Worm (Caenorhabditis elegans): Measurements from ENCODE around the gene ZC250.2.

ZC250.2 gene

DNA sequence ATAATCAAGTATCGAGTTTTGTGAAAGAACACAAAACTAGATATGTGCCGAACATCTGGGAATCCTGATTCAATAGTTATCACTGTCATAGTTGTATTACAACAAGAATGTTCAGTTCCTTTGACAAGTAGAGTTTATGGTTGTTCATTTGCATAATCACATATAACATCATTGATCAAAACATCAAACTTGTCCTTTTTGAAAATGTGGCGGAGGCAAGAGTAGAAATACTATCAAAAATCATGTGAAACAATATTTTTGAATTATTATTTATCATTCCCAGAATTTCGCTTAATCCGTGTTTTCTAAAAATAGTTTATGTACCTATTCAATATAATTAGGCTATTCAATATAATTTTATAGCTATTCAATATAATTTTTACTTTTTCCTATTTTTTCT, 6.8 kb upstream of the ZC250.2 start, which contains the start of gene F44E7.7:
Gene F44E7.7, minus strand, starts transcription at position 101 of the 400 bp plus-strand sequence.
- TF ChIP-seq lin-13 (tag; optimal IDR thresholded peaks at IDR 0.05) (no peak), ceh-39 (tag; optimal IDR thresholded peaks at IDR 0.05) (no peak), unc-39 (tag; optimal IDR thresholded peaks at IDR 0.05) (no peak), nhr-237 (tag; optimal IDR thresholded peaks at IDR 0.05) (no peak), elt-3 (tag; optimal IDR thresholded peaks at IDR 0.05) (no peak), sem-2 (GFP tag; optimal IDR thresholded peaks at IDR 0.05) (no peak), M03D4.4 (tag; optimal IDR thresholded peaks at IDR 0.05) (no peak), ceh-43 (GFP tag; optimal IDR thresholded peaks at IDR 0.05) (no peak), hlh-1 (tag; optimal IDR thresholded peaks at IDR 0.05) (no peak), nhr-28 (tag; optimal IDR thresholded peaks at IDR 0.05) (no peak), lin-32 (GFP tag; optimal IDR thresholded peaks at IDR 0.05) (no peak), ztf-11 (tag; optimal IDR thresholded peaks at IDR 0.05) (no peak), mab-5 (tag; optimal IDR thresholded peaks at IDR 0.05) (no peak), pha-4 (tag; optimal IDR thresholded peaks at IDR 0.05) (no peak)

DNA sequence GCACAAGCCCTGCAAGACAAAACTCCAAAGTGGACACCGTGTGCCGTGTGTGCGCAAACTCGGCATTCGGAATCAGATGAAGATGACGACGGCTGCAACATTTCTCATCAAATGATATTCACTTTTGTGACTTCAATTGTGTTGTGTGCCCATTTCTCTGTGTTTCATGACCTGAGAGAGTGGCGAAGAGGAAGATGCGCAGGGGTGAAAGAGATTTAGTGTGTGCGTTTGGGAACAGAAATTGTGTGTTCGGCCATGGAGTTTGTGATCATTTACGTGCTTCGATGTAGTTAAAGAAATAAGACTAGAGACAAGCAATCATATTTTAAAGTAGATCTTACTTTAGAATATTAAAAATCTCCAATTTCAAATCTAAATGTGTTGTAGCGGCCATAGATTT, 3.5 kb upstream of the ZC250.2 start:
- TF ChIP-seq nhr-76 (tag; optimal IDR thresholded peaks at IDR 0.05) (no peak), unc-39 (tag; optimal IDR thresholded peaks at IDR 0.05) (no peak), bed-3 (GFP tag; optimal IDR thresholded peaks at IDR 0.05) (no peak), ztf-11 (tag; optimal IDR thresholded peaks at IDR 0.05) (no peak), nhr-237 (tag; optimal IDR thresholded peaks at IDR 0.05) (no peak), elt-3 (tag; optimal IDR thresholded peaks at IDR 0.05) (no peak), nhr-28 (tag; optimal IDR thresholded peaks at IDR 0.05) (no peak), mls-2 (tag; optimal IDR thresholded peaks at IDR 0.05) (no peak), ceh-83 (GFP tag; optimal IDR thresholded peaks at IDR 0.05) (no peak), sem-2 (GFP tag; optimal IDR thresholded peaks at IDR 0.05) (no peak), ceh-43 (GFP tag; optimal IDR thresholded peaks at IDR 0.05) (no peak), sptf-1 (tag; optimal IDR thresholded peaks at IDR 0.05) (no peak), unc-62 (GFP tag; optimal IDR thresholded peaks at IDR 0.05) (no peak), tbx-8 (GFP tag; optimal IDR thresholded peaks at IDR 0.05) (no peak), zip-8 (tag; optimal IDR thresholded peaks at IDR 0.05) (no peak), mab-5 (tag; optimal IDR thresholded peaks at IDR 0.05) (no peak), drap-1 (GFP tag; optimal IDR thresholded peaks at IDR 0.05) (no peak), lin-32 (GFP tag; optimal IDR thresholded peaks at IDR 0.05) (no peak), nhr-2 (tag; optimal IDR thresholded peaks at IDR 0.05) (no peak)

DNA sequence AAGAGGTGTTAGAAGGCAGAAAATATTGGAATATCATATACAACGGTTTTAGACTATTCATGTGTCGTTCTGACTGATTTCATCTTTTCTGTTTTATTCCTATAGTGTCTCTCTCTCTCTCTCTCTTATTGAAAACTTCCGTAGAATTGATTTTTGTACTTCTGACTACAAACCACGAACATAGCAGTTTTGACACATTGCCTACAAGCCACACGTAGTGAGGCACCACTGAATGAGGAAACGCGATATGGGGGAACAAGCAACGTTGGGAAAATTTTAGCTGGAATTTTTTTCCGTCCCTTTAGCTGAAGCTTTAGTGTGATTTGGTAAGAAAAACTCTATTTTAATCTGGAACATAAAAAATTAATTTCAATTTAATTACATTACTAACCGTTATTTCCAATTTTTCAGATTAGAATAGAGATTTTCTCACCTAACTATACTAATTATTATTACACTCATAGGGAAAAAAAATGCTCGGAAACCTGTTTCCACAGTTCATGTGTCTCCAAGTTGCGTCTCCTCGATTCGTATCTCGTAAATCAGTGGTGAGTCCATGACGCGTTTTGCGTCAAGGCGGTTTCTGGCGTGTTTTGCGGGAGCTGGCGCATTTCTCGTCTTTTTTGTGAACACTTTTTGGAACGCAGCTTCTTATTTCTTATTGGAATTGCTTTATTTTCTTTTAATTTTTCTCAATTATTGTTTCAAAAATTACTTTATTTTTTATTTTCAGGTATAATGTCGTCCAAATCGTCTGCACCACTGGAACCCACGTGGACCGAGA, 1.4 kb upstream of the ZC250.2 start, which contains the start of the genes nhr-142 and F44E7.9:
Gene nhr-142, minus strand, starts transcription at position 57 of the 784 bp plus-strand sequence.
Gene F44E7.9, plus strand, starts transcription at position 734 of the 784 bp plus-strand sequence.
- TF ChIP-seq lsy-2 (tag; optimal IDR thresholded peaks at IDR 0.05) (peak; percentile 72), drap-1 (GFP tag; optimal IDR thresholded peaks at IDR 0.05) (peak; percentile 71), mab-5 (tag; optimal IDR thresholded peaks at IDR 0.05) (no peak), lin-32 (GFP tag; optimal IDR thresholded peaks at IDR 0.05) (no peak), mls-2 (tag; optimal IDR thresholded peaks at IDR 0.05) (no peak), nhr-12 (tag; optimal IDR thresholded peaks at IDR 0.05) (no peak), unc-62 (GFP tag; optimal IDR thresholded peaks at IDR 0.05) (peak; percentile 29), cnd-1 (tag; optimal IDR thresholded peaks at IDR 0.05) (peak; percentile 4), zip-8 (tag; optimal IDR thresholded peaks at IDR 0.05) (no peak), bed-3 (GFP tag; optimal IDR thresholded peaks at IDR 0.05) (peak; percentile 23), ceh-43 (GFP tag; optimal IDR thresholded peaks at IDR 0.05) (peak; percentile 16), unc-120 (tag; optimal IDR thresholded peaks at IDR 0.05; ENCODE audit: poor library complexity, severe bottlenecking) (peak; percentile 37), lin-13 (tag; optimal IDR thresholded peaks at IDR 0.05) (peak; percentile 83), ces-1 (GFP tag; optimal IDR thresholded peaks at IDR 0.05) (peak; percentile 49), flh-1 (GFP tag; optimal IDR thresholded peaks at IDR 0.05) (no peak), ceh-83 (GFP tag; optimal IDR thresholded peaks at IDR 0.05) (no peak), mep-1 (tag; optimal IDR thresholded peaks at IDR 0.05) (peak; percentile 80), sptf-1 (tag; optimal IDR thresholded peaks at IDR 0.05) (peak; percentile 77), ztf-11 (tag; optimal IDR thresholded peaks at IDR 0.05) (no peak), hlh-1 (tag; optimal IDR thresholded peaks at IDR 0.05) (no peak), M03D4.4 (tag; optimal IDR thresholded peaks at IDR 0.05) (peak; percentile 50), nhr-237 (tag; optimal IDR thresholded peaks at IDR 0.05) (peak; percentile 47), unc-39 (tag; optimal IDR thresholded peaks at IDR 0.05) (no peak), pha-4 (tag; optimal IDR thresholded peaks at IDR 0.05) (peak; percentile 36), elt-1 (tag; optimal IDR thresholded peaks at IDR 0.05; ENCODE audit: borderline replicate concordance, insufficient read depth) (no peak), elt-3 (tag; optimal IDR thresholded peaks at IDR 0.05) (no peak)
